Worm (Caenorhabditis elegans): ENCODE data around the gene F59A6.10.

DNA sequence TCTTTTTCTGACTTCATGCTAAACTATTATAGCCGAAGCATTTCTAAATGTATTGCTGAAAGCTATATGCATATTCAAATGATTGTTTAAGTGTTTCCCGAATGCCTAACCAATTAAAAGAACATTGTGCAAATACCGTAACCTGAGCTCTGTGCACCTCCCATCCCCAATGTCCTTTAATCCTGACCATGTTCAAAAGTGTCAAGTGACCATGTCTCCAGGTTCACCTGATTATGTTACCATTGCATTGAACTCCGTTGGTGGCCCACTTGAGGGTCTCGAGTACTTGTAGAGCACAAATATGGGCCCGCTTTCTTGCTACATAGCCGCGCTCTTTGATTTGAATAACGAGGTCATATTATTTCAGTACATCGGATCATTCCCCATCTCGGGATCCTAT, 28.4 kb upstream of the F59A6.10 start:
- TF ChIP-seq sea-1 (GFP tag; conservative IDR thresholded peaks at IDR 0.05), result no peak
- no peak for TF ChIP-seq ets-7 (tag; optimal IDR thresholded peaks at IDR 0.05)
- TF ChIP-seq F13C5.2 (tag; optimal IDR thresholded peaks at IDR 0.05), result no peak
- TF ChIP-seq ama-1 (optimal IDR thresholded peaks at IDR 0.05), result no peak
- no peak for TF ChIP-seq flt-1 (GFP tag; IDR thresholded peaks at IDR 0.05)
- no peak for TF ChIP-seq scrt-1 (GFP tag; IDR thresholded peaks at IDR 0.05)
- TF ChIP-seq pes-1 (GFP tag; IDR thresholded peaks at IDR 0.05), result no peak
- TF ChIP-seq hmbx-1 (tag; optimal IDR thresholded peaks at IDR 0.05), result no peak
- TF ChIP-seq aly-1 (tag; optimal IDR thresholded peaks at IDR 0.05), result no peak
- TF ChIP-seq tra-4 (tag; optimal IDR thresholded peaks at IDR 0.05), result no peak
- no peak for TF ChIP-seq B0310.2 (tag; optimal IDR thresholded peaks at IDR 0.05)
- TF ChIP-seq ceh-36 (tag; optimal IDR thresholded peaks at IDR 0.05), result no peak

All from whole organism, early embryonic.